Fruit fly (Drosophila melanogaster) whole organism, prepupa: ENCODE results near the gene Hmt-1.

Experiments used
- CG10631 ChIP-seq: fragments of 200-800 bp; sonication (Bioruptor generic); optimal IDR thresholded peaks from 2 replicates; lab custom pipeline; 2016; ENCODE audit warnings: missing biosample characterization, missing genetic modification characterization
- CG10669 ChIP-seq: fragments of 200-800 bp; sonication (Bioruptor generic); optimal IDR thresholded peaks from 3 replicates; lab custom pipeline; 2018; ENCODE audit warnings: missing biosample characterization, mild to moderate bottlenecking, missing genetic modification characterization, moderate library complexity
- CG11762 ChIP-seq: fragments of 200-800 bp; sonication (Bioruptor generic); optimal IDR thresholded peaks from 3 replicates; lab custom pipeline; 2016; ENCODE audit warnings: missing biosample characterization, missing genetic modification characterization; ENCODE audit not compliant: insufficient read depth
- CG11902 ChIP-seq: fragments of 200-800 bp; sonication (Bioruptor generic); optimal IDR thresholded peaks from 3 replicates; lab custom pipeline; 2016; ENCODE audit warnings: missing biosample characterization, missing genetic modification characterization
- CG15336 ChIP-seq: fragments of 200-800 bp; sonication (Bioruptor generic); IDR thresholded peaks from 2 replicates; pipeline ENCODE4 v1.3.6; 2022; ENCODE audit warnings: missing biosample characterization, missing genetic modification characterization
- CG16779 ChIP-seq: fragments of 200-800 bp; sonication (Bioruptor generic); optimal IDR thresholded peaks from 3 replicates; lab custom pipeline; 2017; ENCODE audit warnings: missing biosample characterization, mild to moderate bottlenecking, missing genetic modification characterization
- CG3032 ChIP-seq: fragments of 200-800 bp; optimal IDR thresholded peaks from 2 replicates; lab custom pipeline; 2019; ENCODE audit warnings: missing biosample characterization, mild to moderate bottlenecking, missing genetic modification characterization, moderate library complexity
- CG31627 ChIP-seq: fragments of 200-800 bp; sonication (Bioruptor generic); optimal IDR thresholded peaks from 3 replicates; lab custom pipeline; 2016; ENCODE audit warnings: missing biosample characterization, missing genetic modification characterization
- CG32006 ChIP-seq: fragments of 200-800 bp; sonication (Bioruptor generic); optimal IDR thresholded peaks from 3 replicates; lab custom pipeline; 2017; ENCODE audit warnings: missing biosample characterization, mild to moderate bottlenecking, missing genetic modification characterization
- CG34406 ChIP-seq: fragments of 200-800 bp; sonication (Bioruptor generic); optimal IDR thresholded peaks from 3 replicates; lab custom pipeline; 2016; ENCODE audit warnings: missing biosample characterization, missing genetic modification characterization
- CG6808 ChIP-seq: fragments of 200-800 bp; sonication (Bioruptor generic); optimal IDR thresholded peaks from 3 replicates; lab custom pipeline; 2017; ENCODE audit warnings: missing biosample characterization, missing genetic modification characterization, mild to moderate bottlenecking, moderate library complexity, missing genetic modification reagents
- CG6854 ChIP-seq: fragments of 200-800 bp; sonication (Bioruptor generic); optimal IDR thresholded peaks from 2 replicates; lab custom pipeline; 2017; ENCODE audit warnings: missing biosample characterization, mild to moderate bottlenecking, missing genetic modification characterization
- CG7368 ChIP-seq: fragments of 200-800 bp; sonication (Bioruptor generic); optimal IDR thresholded peaks from 3 replicates; lab custom pipeline; 2016; ENCODE audit warnings: missing biosample characterization, missing genetic modification characterization
- CG8119 ChIP-seq: fragments of 200-800 bp; sonication (Bioruptor generic); IDR thresholded peaks from 3 replicates; pipeline ENCODE4 v1.3.6; 2022; ENCODE audit warnings: missing biosample characterization, missing genetic modification characterization
- CG8632 ChIP-seq: fragments of 200-800 bp; sonication (Bioruptor generic); optimal IDR thresholded peaks from 3 replicates; lab custom pipeline; 2016; ENCODE audit warnings: missing biosample characterization, missing genetic modification characterization
- Eip75B ChIP-seq: fragments of 200-800 bp; sonication (Bioruptor generic); optimal IDR thresholded peaks from 3 replicates; lab custom pipeline; 2016; ENCODE audit warnings: missing biosample characterization, missing genetic modification characterization
- Eip78C ChIP-seq: fragments of 200-800 bp; sonication (Bioruptor generic); peaks from one replicate; lab custom pipeline; 2016; ENCODE audit warnings: missing biosample characterization, missing genetic modification characterization
- Eip93F ChIP-seq: fragments of 200-800 bp; sonication (Bioruptor generic); optimal IDR thresholded peaks from 2 replicates; lab custom pipeline; 2016; ENCODE audit warnings: missing biosample characterization, mild to moderate bottlenecking, missing genetic modification characterization
- Ets21C ChIP-seq: fragments of 200-800 bp; sonication (Bioruptor generic); optimal IDR thresholded peaks from 3 replicates; lab custom pipeline; 2016; ENCODE audit warnings: missing biosample characterization, missing genetic modification characterization
- Ets96B ChIP-seq: fragments of 200-800 bp; optimal IDR thresholded peaks from 2 replicates; lab custom pipeline; 2019; ENCODE audit warnings: missing biosample characterization, mild to moderate bottlenecking, missing genetic modification characterization, moderate library complexity
- Gug ChIP-seq: fragments of 200-800 bp; sonication (Bioruptor generic); IDR thresholded peaks from 2 replicates; pipeline ENCODE4 v1.3.6; 2022; ENCODE audit warnings: missing biosample characterization, missing genetic modification characterization
- Hr39 ChIP-seq: fragments of 200-800 bp; sonication (Bioruptor generic); optimal IDR thresholded peaks from 2 replicates; lab custom pipeline; 2016; ENCODE audit warnings: missing biosample characterization, missing genetic modification characterization
- Hr4 ChIP-seq: fragments of 200-800 bp; sonication (Bioruptor generic); optimal IDR thresholded peaks from 3 replicates; lab custom pipeline; 2016; ENCODE audit warnings: missing biosample characterization, missing genetic modification characterization
- Met ChIP-seq: fragments of 200-800 bp; sonication (Bioruptor generic); optimal IDR thresholded peaks from 3 replicates; lab custom pipeline; 2016; ENCODE audit warnings: missing biosample characterization, missing genetic modification characterization
- OdsH ChIP-seq: fragments of 200-800 bp; sonication (Bioruptor generic); optimal IDR thresholded peaks from 3 replicates; lab custom pipeline; 2016; ENCODE audit warnings: missing biosample characterization, missing genetic modification characterization
- Smox ChIP-seq: fragments of 200-800 bp; sonication (Bioruptor generic); optimal IDR thresholded peaks from 3 replicates; lab custom pipeline; 2016; ENCODE audit warnings: missing biosample characterization, missing genetic modification characterization
- acj6 ChIP-seq: fragments of 200-800 bp; sonication (Bioruptor generic); optimal IDR thresholded peaks from 3 replicates; lab custom pipeline; 2016; ENCODE audit warnings: missing biosample characterization, missing genetic modification characterization
- cyc ChIP-seq: fragments of 200-800 bp; sonication (Bioruptor generic); optimal IDR thresholded peaks from 3 replicates; lab custom pipeline; 2016; ENCODE audit warnings: missing biosample characterization, missing genetic modification characterization
- dac ChIP-seq: fragments of 200-800 bp; sonication (Bioruptor generic); optimal IDR thresholded peaks from 2 replicates; lab custom pipeline; 2017; ENCODE audit warnings: missing biosample characterization, mild to moderate bottlenecking, missing genetic modification characterization
- eg ChIP-seq: fragments of 200-800 bp; sonication (Bioruptor generic); IDR thresholded peaks from 3 replicates; pipeline ENCODE4 v1.3.6; 2022; ENCODE audit warnings: missing biosample characterization, missing genetic modification characterization
- esn ChIP-seq: fragments of 200-800 bp; sonication (Bioruptor generic); optimal IDR thresholded peaks from 2 replicates; lab custom pipeline; 2016; ENCODE audit warnings: missing biosample characterization, mild to moderate bottlenecking, missing genetic modification characterization, moderate library complexity
- lz ChIP-seq: fragments of 200-800 bp; sonication (Bioruptor generic); optimal IDR thresholded peaks from 3 replicates; lab custom pipeline; 2016; ENCODE audit warnings: missing biosample characterization, missing genetic modification characterization
- salr ChIP-seq, 2 experiments: fragments of 200-800 bp; sonication (Bioruptor generic); optimal IDR thresholded peaks; 3 replicates each; lab custom pipeline; 2016 to 2018; ENCODE audit warnings: missing biosample characterization in 2 of 2, missing genetic modification characterization in 2 of 2, mild to moderate bottlenecking in 1 of 2
- ss ChIP-seq, 2 experiments: fragments of 200-800 bp; sonication (Bioruptor generic); optimal IDR thresholded peaks; 2 replicates in 1 of 2; 3 replicates in 1 of 2; lab custom pipeline; 2017 to 2018; ENCODE audit warnings: mild to moderate bottlenecking in 2 of 2, missing biosample characterization in 2 of 2, missing genetic modification characterization in 2 of 2, moderate library complexity in 1 of 2
- svp ChIP-seq: fragments of 200-800 bp; sonication (Bioruptor generic); peaks from one replicate; lab custom pipeline; 2016; ENCODE audit warnings: missing biosample characterization, missing genetic modification characterization

Hmt-1 gene

DNA sequence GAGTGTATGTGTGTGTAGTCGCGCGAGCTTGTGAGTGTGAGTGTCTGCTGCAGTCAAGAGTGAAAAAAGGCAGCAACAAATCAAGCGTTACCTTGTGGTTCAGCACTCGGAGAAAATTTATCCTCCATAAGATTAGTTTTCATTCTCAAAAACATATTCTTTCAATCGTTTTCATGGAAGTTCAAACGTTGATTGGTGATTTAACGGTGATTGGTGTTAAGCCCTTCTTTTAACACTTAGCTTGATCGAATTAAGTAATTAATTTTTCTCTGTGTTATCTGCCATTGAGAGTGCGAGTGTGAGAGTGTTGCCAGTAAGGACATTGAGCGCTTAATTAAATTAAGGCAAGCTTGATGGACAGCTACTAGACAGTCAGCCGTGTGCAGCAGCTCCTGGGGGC lies 42.4 kb upstream of the Hmt-1 start (continued):
- peak; percentile 70 for TF ChIP-seq lz
- peak; percentile 50 for TF ChIP-seq CG11762 (GFP tag; lab: Kevin White, UChicago)
- no peak for TF ChIP-seq Eip93F
- peak; percentile 71 for TF ChIP-seq CG10631 (GFP tag; lab: Kevin White, UChicago)
- TF ChIP-seq CG11902 (GFP tag; lab: Kevin White, UChicago), result no peak
- TF ChIP-seq salr (GFP tag; optimal IDR thresholded peaks at IDR 0.05; lab: Kevin White, UChicago), result peak; percentile 41 to 59
- TF ChIP-seq CG6808 (GFP tag; lab: Kevin White, UChicago), result peak; percentile 55
- no peak for TF ChIP-seq CG6854 (GFP tag; lab: Kevin White, UChicago)
- peak; percentile 4 for TF ChIP-seq dac (GFP tag; lab: Kevin White, UChicago)
- peak; percentile 0 for TF ChIP-seq CG16779 (tag; lab: Kevin White, UChicago)
- peak; percentile 47 to 68 for TF ChIP-seq ss (GFP tag; optimal IDR thresholded peaks at IDR 0.05; lab: Kevin White, UChicago)
- TF ChIP-seq CG7368 (GFP tag; lab: Kevin White, UChicago), result peak; percentile 56
- TF ChIP-seq Ets21C, result peak; percentile 42
- TF ChIP-seq CG8119 (GFP tag; lab: Robert Waterston, UW), result no peak
- peak; percentile 43 for TF ChIP-seq Smox (GFP tag; lab: Kevin White, UChicago)
- peak; percentile 69 for TF ChIP-seq cyc (GFP tag; lab: Kevin White, UChicago)
- TF ChIP-seq CG31627 (GFP tag; lab: Kevin White, UChicago), result peak; percentile 57
- peak; percentile 31 for TF ChIP-seq CG34406 (GFP tag; lab: Kevin White, UChicago)
- peak; percentile 72 for TF ChIP-seq CG10669 (GFP tag; lab: Kevin White, UChicago)
- TF ChIP-seq acj6 (GFP tag; lab: Kevin White, UChicago), result peak; percentile 67
- peak; percentile 44; the same call in 1 of the 2 replicates for TF ChIP-seq Gug (GFP tag; lab: Robert Waterston, UW)

DNA sequence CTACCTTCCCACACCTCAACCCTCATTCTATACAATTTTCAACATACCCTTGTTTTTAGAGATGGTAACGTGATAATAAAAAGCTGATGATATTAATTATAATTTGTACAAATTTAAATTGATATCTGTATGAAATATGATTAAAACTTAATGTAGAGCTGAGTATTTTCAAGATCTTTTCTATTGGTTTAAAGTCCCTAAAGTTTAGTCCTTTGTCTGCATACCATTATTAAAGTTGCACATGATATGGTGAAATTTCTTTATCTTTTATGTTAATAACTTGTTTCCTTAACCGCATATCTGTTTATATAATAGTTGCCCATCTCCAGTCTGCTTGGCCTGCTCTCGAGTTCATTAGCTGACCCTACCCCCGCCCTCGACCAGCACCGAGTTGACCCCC lies 41.0 kb upstream of the Hmt-1 start:
- TF ChIP-seq eg (GFP tag; lab: Robert Waterston, UW) (no peak), OdsH (GFP tag; lab: Kevin White, UChicago) (peak; percentile 22), salr (GFP tag; optimal IDR thresholded peaks at IDR 0.05; lab: Kevin White, UChicago) (peak in 1 of 2 experiments; percentile 13), Ets21C (no peak), CG32006 (GFP tag; lab: Kevin White, UChicago) (peak; percentile 43), Met (GFP tag; lab: Kevin White, UChicago) (peak; percentile 12), CG31627 (GFP tag; lab: Kevin White, UChicago) (no peak), Hr4 (GFP tag; lab: Kevin White, UChicago) (peak; percentile 11), acj6 (GFP tag; lab: Kevin White, UChicago) (peak; percentile 5), Smox (GFP tag; lab: Kevin White, UChicago) (peak; percentile 20), CG10631 (GFP tag; lab: Kevin White, UChicago) (peak; percentile 31), CG15336 (0 out of 2 replicates have a peak, but pooled peaks have one; percentile 37), CG8632 (no peak), svp (peak; percentile 72), Ets96B (tag; lab: Kevin White, UChicago) (peak; percentile 25), Hr39 (GFP tag; lab: Kevin White, UChicago) (peak; percentile 10), CG3032 (tag; lab: Kevin White, UChicago) (no peak), Eip75B (GFP tag; lab: Kevin White, UChicago) (peak; percentile 4), Eip78C (GFP tag; lab: Kevin White, UChicago) (peak; percentile 74), CG16779 (tag; lab: Kevin White, UChicago) (no peak), esn (peak; percentile 22)

DNA sequence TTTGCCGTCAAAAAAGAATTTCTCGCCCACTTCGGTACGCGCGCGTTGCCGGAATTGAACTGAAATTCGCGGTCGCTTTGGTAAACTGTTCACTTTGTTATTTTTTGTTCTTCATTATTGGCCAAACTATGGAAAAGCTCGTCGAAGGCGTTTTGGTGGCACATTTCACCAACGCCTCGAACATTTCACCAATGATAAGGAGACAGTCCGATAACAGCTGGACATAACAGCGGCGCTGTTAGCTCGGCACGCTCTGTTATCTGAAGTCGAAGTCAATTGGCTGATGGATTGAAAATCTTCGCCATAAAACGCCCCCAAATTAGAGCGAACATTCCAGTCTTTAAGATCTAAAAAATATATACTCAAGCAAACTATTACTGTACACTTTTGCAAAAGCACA lies 38.7 kb upstream of the Hmt-1 start, which contains the start of gene CG14877:
Gene CG14877 (minus strand): TSS at position 101 of the 400 bp plus-strand sequence.
- TF ChIP-seq Eip93F, result no peak
